Fruit fly (Drosophila melanogaster) whole organism, wandering third instar larva: Measurements from ENCODE around the gene mei-P26.

Experiments
- Abd-B ChIP-seq: fragments of >200 bp; optimal IDR thresholded peaks from 2 replicates; lab custom pipeline; 2017; ENCODE audit warnings: missing biosample characterization, missing genetic modification characterization
- CG32264 ChIP-seq: fragments of 200-800 bp; sonication (Bioruptor generic); optimal IDR thresholded peaks from 2 replicates; lab custom pipeline; 2016; ENCODE audit warnings: missing biosample characterization, missing genetic modification characterization
- Dfd ChIP-seq: fragments of >200 bp; optimal IDR thresholded peaks from 2 replicates; lab custom pipeline; 2017; ENCODE audit warnings: missing biosample characterization, missing genetic modification characterization
- Hr78 ChIP-seq: fragments of >200 bp; optimal IDR thresholded peaks from 2 replicates; lab custom pipeline; 2017; ENCODE audit warnings: missing biosample characterization, missing genetic modification characterization
- Sp1 ChIP-seq: fragments of 200-800 bp; sonication (Bioruptor generic); optimal IDR thresholded peaks from 3 replicates; lab custom pipeline; 2019; ENCODE audit warnings: missing biosample characterization, mild to moderate bottlenecking, missing genetic modification characterization, moderate library complexity
- Vsx2 ChIP-seq: fragments of 200-300, 225-300 bp; sonication (Bioruptor generic); optimal IDR thresholded peaks from 2 replicates; lab custom pipeline; 2018; ENCODE audit warnings: missing biosample characterization, missing genetic modification characterization; ENCODE audit not compliant: partially characterized antibody
- brk ChIP-seq: fragments of 200-800 bp; sonication (Bioruptor generic); optimal IDR thresholded peaks from 2 replicates; lab custom pipeline; 2016; ENCODE audit warnings: missing biosample characterization, mild to moderate bottlenecking, missing genetic modification characterization
- dmrt93B ChIP-seq: fragments of 200-800 bp; sonication (Bioruptor generic); optimal IDR thresholded peaks from 2 replicates; lab custom pipeline; 2018; ENCODE audit warnings: missing biosample characterization, mild to moderate bottlenecking, missing genetic modification characterization
- h ChIP-seq: fragments of 200-800 bp; sonication (Bioruptor generic); optimal IDR thresholded peaks from 3 replicates; lab custom pipeline; 2016; ENCODE audit warnings: missing biosample characterization, mild to moderate bottlenecking, missing genetic modification characterization
- lola ChIP-seq: fragments of >200 bp; optimal IDR thresholded peaks from 2 replicates; lab custom pipeline; 2017; ENCODE audit warnings: missing biosample characterization, missing genetic modification characterization
- pan ChIP-seq: fragments of >200 bp; optimal IDR thresholded peaks from 2 replicates; lab custom pipeline; 2017
- woc ChIP-seq: sonication (Bioruptor generic); optimal IDR thresholded peaks from 2 replicates; lab custom pipeline; 2016; ENCODE audit warnings: missing biosample characterization, mild to moderate bottlenecking, missing genetic modification characterization

DNA sequence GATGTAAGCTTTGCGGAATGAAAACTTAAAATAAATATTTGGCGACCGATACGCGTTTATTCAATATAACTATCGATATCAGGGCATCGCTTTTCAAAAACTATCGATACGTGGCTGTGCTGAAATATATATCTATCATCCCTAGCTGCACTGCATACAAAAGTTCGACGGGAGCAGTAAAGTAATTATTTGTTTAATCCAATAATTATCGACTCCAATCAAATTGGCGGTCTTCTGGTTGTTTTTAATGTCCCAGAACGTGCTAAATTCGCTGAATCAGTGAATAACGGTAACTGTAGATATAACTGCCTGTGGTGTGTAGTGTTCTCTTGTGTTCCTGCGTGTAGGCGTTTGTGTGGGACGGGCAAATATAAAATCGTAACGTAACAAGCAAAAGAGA is at the start of gene mei-P26:
- TF ChIP-seq pan (lab: Kevin White, UChicago): no peak
- no peak for TF ChIP-seq Dfd (GFP tag; lab: Kevin White, UChicago)
- TF ChIP-seq woc (GFP tag; lab: Kevin White, UChicago): no peak
- TF ChIP-seq Sp1: no peak
- TF ChIP-seq dmrt93B: no peak
- no peak for TF ChIP-seq Hr78 (GFP tag; lab: Kevin White, UChicago)
- no peak for TF ChIP-seq CG32264
- TF ChIP-seq h (GFP tag; lab: Kevin White, UChicago): no peak
- TF ChIP-seq brk: no peak
- TF ChIP-seq lola (GFP tag; lab: Kevin White, UChicago): no peak
- TF ChIP-seq Abd-B (GFP tag; lab: Kevin White, UChicago): no peak
- TF ChIP-seq Vsx2 (GFP tag; lab: Kevin White, UChicago): no peak
